Worm (Caenorhabditis elegans) whole organism, L1 larva: Measurements from ENCODE around the gene T19D12.2.

Experiments used
- F16B12.6 ChIP-seq: fragments of 150-350 bp; optimal IDR thresholded peaks from 2 replicates; lab custom pipeline; 2014; ENCODE audit warnings: missing biosample characterization, missing genetic modification characterization
- alr-1 ChIP-seq: fragments of 200-800 bp; sonication (Bioruptor generic); optimal IDR thresholded peaks from 2 replicates; lab custom pipeline; 2018; ENCODE audit warnings: borderline replicate concordance, mild to moderate bottlenecking, missing genetic modification characterization, missing compliant biosample characterization
- aly-2 ChIP-seq: fragments of 150-350 bp; optimal IDR thresholded peaks from 2 replicates; lab custom pipeline; 2014; ENCODE audit warnings: missing biosample characterization, missing genetic modification characterization
- ceh-63 ChIP-seq: fragments of 200-800 bp; sonication (Bioruptor generic); optimal IDR thresholded peaks from 2 replicates; lab custom pipeline; 2018; ENCODE audit warnings: mild to moderate bottlenecking, missing genetic modification characterization, missing compliant biosample characterization
- ceh-8 ChIP-seq: fragments of 200-800 bp; sonication (Bioruptor generic); optimal IDR thresholded peaks from 2 replicates; lab custom pipeline; 2018; ENCODE audit warnings: mild to moderate bottlenecking, missing genetic modification characterization, moderate library complexity, missing compliant biosample characterization
- dpl-1 ChIP-seq, 3 experiments: fragments of 150-350 bp in 2 of 3; sonication (generic microtip) in 1 of 3; optimal IDR thresholded peaks; 2 replicates each; lab custom pipeline; 2014 to 2017; ENCODE audit warnings: missing biosample characterization in 3 of 3, missing genetic modification characterization in 3 of 3, missing genetic modification reagents in 3 of 3
- dsc-1 ChIP-seq: sonication (generic microtip); optimal IDR thresholded peaks from 2 replicates; lab custom pipeline; 2016; ENCODE audit warnings: mild to moderate bottlenecking, missing genetic modification characterization, missing compliant biosample characterization
- efl-1 ChIP-seq, 4 experiments: fragments of 150-350 bp; optimal IDR thresholded peaks in 3 of 4; peaks in 1 of 4; 1 replicate in 1 of 4; 2 replicates in 3 of 4; lab custom pipeline; 2014; ENCODE audit warnings: missing biosample characterization in 2 of 4, missing genetic modification characterization in 2 of 4, missing genetic modification reagents in 2 of 4
- egl-27 ChIP-seq, 2 experiments: fragments of 150-350 bp in 1 of 2; sonication (generic microtip); optimal IDR thresholded peaks; 3 replicates each; lab custom pipeline; 2017 to 2018; ENCODE audit warnings: missing biosample characterization in 2 of 2, missing genetic modification characterization in 2 of 2, missing genetic modification reagents in 2 of 2
- elt-3 ChIP-seq, 6 experiments: fragments of 150-350 bp in 1 of 6; sonication (generic microtip); optimal IDR thresholded peaks; 2 replicates each; lab custom pipeline; 2017 to 2018; ENCODE audit warnings: missing biosample characterization in 6 of 6, missing genetic modification characterization in 6 of 6, inconsistent platforms in 1 of 6
- grh-1 ChIP-seq: fragments of 200-800 bp; sonication (Bioruptor generic); IDR thresholded peaks from 2 replicates; pipeline ENCODE4 v1.3.6; 2022; ENCODE audit warnings: missing genetic modification reagents, missing genetic modification characterization, missing compliant biosample characterization
- irx-1 ChIP-seq: sonication (generic microtip); optimal IDR thresholded peaks from 2 replicates; lab custom pipeline; 2016; ENCODE audit warnings: missing genetic modification characterization, missing compliant biosample characterization
- isw-1 ChIP-seq: fragments of 200-800 bp; sonication (Bioruptor generic); IDR thresholded peaks from 2 replicates; pipeline ENCODE4 v1.3.6; 2022; ENCODE audit warnings: missing genetic modification characterization, missing compliant biosample characterization
- lin-15B ChIP-seq: fragments of 150-350 bp; sonication (generic microtip); optimal IDR thresholded peaks from 3 replicates; lab custom pipeline; 2014; ENCODE audit warnings: missing biosample characterization, missing genetic modification characterization
- lin-35 ChIP-seq, 2 experiments: fragments of 150-350 bp; optimal IDR thresholded peaks; 2 replicates each; lab custom pipeline; 2014; ENCODE audit warnings: missing biosample characterization in 2 of 2, missing genetic modification characterization in 2 of 2, missing genetic modification reagents in 2 of 2
- lir-3 ChIP-seq: sonication (generic microtip); optimal IDR thresholded peaks from 2 replicates; lab custom pipeline; 2016; ENCODE audit warnings: mild to moderate bottlenecking, missing genetic modification characterization, moderate library complexity, missing compliant biosample characterization; ENCODE audit not compliant: poor library complexity
- lsy-2 ChIP-seq, 2 experiments: fragments of 150-350 bp; optimal IDR thresholded peaks; 2 replicates each; lab custom pipeline; 2014; ENCODE audit warnings: missing biosample characterization in 2 of 2, missing genetic modification characterization in 2 of 2
- nhr-19 ChIP-seq: fragments of 200-800 bp; sonication (Bioruptor generic); conservative IDR thresholded peaks from 2 replicates; pipeline ENCODE4 v1.3.6; 2022; ENCODE audit warnings: missing genetic modification characterization, missing compliant biosample characterization
- nhr-237 ChIP-seq: fragments of 150-350 bp; optimal IDR thresholded peaks from 2 replicates; lab custom pipeline; 2014; ENCODE audit warnings: missing biosample characterization, missing genetic modification characterization
- nhr-28 ChIP-seq: fragments of 150-350 bp; optimal IDR thresholded peaks from 2 replicates; lab custom pipeline; 2014; ENCODE audit warnings: missing biosample characterization, missing genetic modification characterization
- nhr-71 ChIP-seq: sonication (generic microtip); optimal IDR thresholded peaks from 2 replicates; lab custom pipeline; 2016; ENCODE audit warnings: mild to moderate bottlenecking, missing genetic modification characterization, moderate library complexity, missing compliant biosample characterization
- nhr-85 ChIP-seq: sonication (generic microtip); peaks from one replicate; lab custom pipeline; 2016; ENCODE audit warnings: missing genetic modification characterization, inconsistent platforms, missing compliant biosample characterization
- nhr-90 ChIP-seq: sonication (generic microtip); optimal IDR thresholded peaks from 2 replicates; lab custom pipeline; 2016; ENCODE audit warnings: mild to moderate bottlenecking, missing genetic modification characterization, missing compliant biosample characterization; ENCODE audit not compliant: poor library complexity
- pqm-1 ChIP-seq: sonication (generic microtip); optimal IDR thresholded peaks from 3 replicates; lab custom pipeline; 2017; ENCODE audit warnings: missing biosample characterization, missing genetic modification characterization
- snu-23 ChIP-seq: sonication (generic microtip); optimal IDR thresholded peaks from 2 replicates; lab custom pipeline; 2016; ENCODE audit warnings: missing genetic modification characterization, missing compliant biosample characterization
- sup-37 ChIP-seq: fragments of 200-800 bp; sonication (Bioruptor generic); optimal IDR thresholded peaks from 2 replicates; lab custom pipeline; 2018; ENCODE audit warnings: mild to moderate bottlenecking, missing genetic modification characterization, missing compliant biosample characterization
- tlp-1 ChIP-seq: fragments of 150-350 bp; optimal IDR thresholded peaks from 2 replicates; lab custom pipeline; 2014; ENCODE audit warnings: missing biosample characterization, missing genetic modification characterization
- unc-30 ChIP-seq: sonication (generic microtip); optimal IDR thresholded peaks from 2 replicates; lab custom pipeline; 2017; ENCODE audit warnings: missing biosample characterization, missing genetic modification characterization
- unc-62 ChIP-seq: fragments of 150-350 bp; optimal IDR thresholded peaks from 2 replicates; lab custom pipeline; 2014; ENCODE audit warnings: missing biosample characterization, missing genetic modification reagents, missing genetic modification characterization

Gene T19D12.2

DNA sequence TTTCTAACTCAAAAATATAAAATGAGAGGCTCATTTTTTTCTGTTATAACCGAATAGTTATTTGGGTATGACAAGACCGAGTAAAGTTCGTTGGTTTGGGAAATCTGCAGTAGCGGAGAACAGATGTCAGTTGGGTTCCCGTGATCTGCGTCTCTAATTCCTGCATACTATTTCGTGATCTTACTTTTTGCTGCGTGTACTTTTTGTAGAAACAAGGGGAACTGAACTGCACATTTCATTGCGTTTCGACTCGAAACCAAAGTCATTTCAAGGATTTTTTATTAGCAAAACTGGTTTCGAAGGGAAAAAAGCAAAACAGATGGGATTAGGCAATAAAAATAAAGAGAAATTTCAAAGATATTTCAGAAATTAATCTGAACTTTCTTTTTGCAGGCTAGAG, 14.2 kb upstream of the T19D12.2 start:
- no peak for TF ChIP-seq egl-27 (tag; optimal IDR thresholded peaks at IDR 0.05; lab: Kevin White, UChicago)
- no peak for TF ChIP-seq tlp-1 (tag; lab: Kevin White, UChicago)
- peak; percentile 63 for TF ChIP-seq dsc-1 (tag; lab: Kevin White, UChicago)
- TF ChIP-seq efl-1 (optimal IDR thresholded peaks at IDR 0.05; lab: Kevin White, UChicago): no peak
- TF ChIP-seq efl-1 (GFP tag; optimal IDR thresholded peaks at IDR 0.05 in 1 of 2; lab: Kevin White, UChicago): peak in 1 of 2 experiments; percentile 5
- no peak for TF ChIP-seq unc-30 (tag; lab: Kevin White, UChicago)

DNA sequence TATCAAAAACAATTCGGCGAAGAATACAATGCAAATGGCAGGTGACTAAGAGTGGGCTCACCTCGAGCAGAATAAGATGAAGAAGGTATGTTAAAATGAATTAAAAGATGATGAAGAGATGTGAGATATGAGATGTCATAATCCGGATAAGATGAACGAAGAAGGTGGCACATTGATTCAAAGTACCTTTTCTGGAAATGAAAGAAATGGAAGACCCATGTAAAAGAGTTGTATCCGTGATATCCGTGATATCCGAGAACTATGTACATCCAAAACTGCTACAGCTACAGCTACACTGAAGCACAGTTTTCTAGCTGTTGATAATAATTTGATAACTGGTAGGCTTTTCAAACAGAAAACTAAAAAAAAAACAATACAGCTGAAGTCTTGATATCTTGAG, 12.1 kb upstream of the T19D12.2 start, which contains the start of gene oig-8:
Gene oig-8 (minus strand): TSS at position 101 of the 400 bp plus-strand sequence.
- TF ChIP-seq unc-62 (no peak), alr-1 (tag; lab: Kevin White, UChicago) (no peak), irx-1 (no peak), pqm-1 (tag; lab: Kevin White, UChicago) (no peak), aly-2 (tag; lab: Kevin White, UChicago) (no peak)

DNA sequence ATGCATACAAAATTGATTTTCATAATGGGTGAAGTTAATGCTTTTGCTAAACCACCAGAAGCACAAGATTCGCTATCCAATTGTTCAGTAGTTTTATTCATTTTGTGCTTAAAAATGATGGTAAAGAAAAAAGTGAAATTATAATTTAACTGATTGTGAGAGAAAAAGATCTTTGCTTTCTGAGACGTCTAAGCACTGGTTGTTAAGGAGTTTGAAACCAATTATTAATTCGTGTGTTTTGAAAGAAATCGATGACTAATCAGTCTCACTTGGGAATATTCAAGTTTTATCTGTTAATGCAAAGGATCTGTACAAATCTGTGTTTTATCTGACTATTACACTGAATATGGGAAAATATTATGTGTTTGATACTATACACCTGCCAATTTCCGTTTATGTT, 9.4 kb upstream of the T19D12.2 start, which contains the start of gene sra-26:
Gene sra-26 (minus strand): TSS at position 101 of the 400 bp plus-strand sequence.
- no peak for TF ChIP-seq lir-3 (tag; lab: Kevin White, UChicago)
- TF ChIP-seq sup-37: no peak
- TF ChIP-seq egl-27 (tag; optimal IDR thresholded peaks at IDR 0.05; lab: Kevin White, UChicago): no peak
- no peak for TF ChIP-seq nhr-71 (tag; lab: Kevin White, UChicago)
- no peak for TF ChIP-seq elt-3 (tag; optimal IDR thresholded peaks at IDR 0.05; lab: Kevin White, UChicago)
- no peak for TF ChIP-seq F16B12.6

DNA sequence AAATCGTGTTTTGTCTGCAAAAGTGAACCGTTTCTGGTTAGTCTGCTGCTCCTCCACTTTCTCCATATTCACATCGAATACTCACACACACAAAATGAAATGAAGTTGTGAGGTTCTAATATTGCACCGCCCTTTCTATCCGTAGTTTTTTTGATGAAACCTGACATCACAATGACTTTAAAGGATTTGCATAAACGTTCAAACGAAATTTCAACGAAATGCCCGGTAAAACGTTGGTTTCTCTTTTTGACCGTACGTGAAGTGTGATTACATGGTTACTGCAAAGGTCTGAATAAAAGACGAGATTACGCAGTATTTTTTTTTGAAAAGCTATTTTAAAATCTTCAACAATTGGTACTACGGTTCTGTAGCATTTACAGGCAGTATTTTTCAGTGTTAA, 6.9 kb upstream of the T19D12.2 start, which contains the start of gene T19D12.9:
Gene T19D12.9 (minus strand): TSS at position 101 of the 400 bp plus-strand sequence.
- TF ChIP-seq efl-1 (optimal IDR thresholded peaks at IDR 0.05; lab: Kevin White, UChicago) (no peak), efl-1 (GFP tag; optimal IDR thresholded peaks at IDR 0.05 in 1 of 2; lab: Kevin White, UChicago) (peak in 1 of 2 experiments; percentile 10), lin-35 (GFP tag; optimal IDR thresholded peaks at IDR 0.05; lab: Kevin White, UChicago) (no peak), lin-15B (tag; lab: Kevin White, UChicago) (no peak)
- TF ChIP-seq, all 84 proteins: peak for 1

DNA sequence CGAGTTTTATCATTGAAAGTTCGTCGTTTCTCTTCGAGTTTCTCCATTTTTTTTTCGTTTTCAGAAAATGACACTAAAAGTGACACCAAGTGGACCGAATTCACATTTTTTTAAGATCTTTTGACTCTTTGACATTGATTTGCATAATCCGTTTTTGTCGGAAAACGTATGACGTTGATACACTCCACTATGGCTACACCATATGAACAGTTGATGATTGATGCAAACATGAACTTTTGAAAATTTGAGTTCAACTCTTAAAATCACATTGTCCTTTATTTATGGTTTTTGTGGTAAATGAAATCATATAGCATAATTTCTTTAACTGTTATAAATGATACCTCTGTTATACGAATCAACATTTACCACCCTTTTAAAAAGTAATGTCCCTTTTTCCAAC, 2.4 kb upstream of the T19D12.2 start, which contains the start of gene T19D12.10:
Gene T19D12.10 (minus strand): TSS at position 101 of the 400 bp plus-strand sequence.
- TF ChIP-seq nhr-85 (tag; lab: Kevin White, UChicago) (no peak), snu-23 (no peak), nhr-19 (GFP tag; lab: Robert Waterston, UW) (no peak), lsy-2 (tag; optimal IDR thresholded peaks at IDR 0.05; lab: Kevin White, UChicago) (no peak), ceh-63 (GFP tag; lab: Kevin White, UChicago) (no peak), nhr-90 (tag; lab: Kevin White, UChicago) (no peak), nhr-237 (tag; lab: Kevin White, UChicago) (no peak), nhr-28 (tag; lab: Kevin White, UChicago) (no peak), unc-62 (no peak), grh-1 (GFP tag; lab: Robert Waterston, UW) (no peak), dpl-1 (GFP tag; optimal IDR thresholded peaks at IDR 0.05; lab: Kevin White, UChicago) (no peak), ceh-8 (GFP tag; lab: Kevin White, UChicago) (no peak)
- TF ChIP-seq, all 84 proteins: peak for 0

DNA sequence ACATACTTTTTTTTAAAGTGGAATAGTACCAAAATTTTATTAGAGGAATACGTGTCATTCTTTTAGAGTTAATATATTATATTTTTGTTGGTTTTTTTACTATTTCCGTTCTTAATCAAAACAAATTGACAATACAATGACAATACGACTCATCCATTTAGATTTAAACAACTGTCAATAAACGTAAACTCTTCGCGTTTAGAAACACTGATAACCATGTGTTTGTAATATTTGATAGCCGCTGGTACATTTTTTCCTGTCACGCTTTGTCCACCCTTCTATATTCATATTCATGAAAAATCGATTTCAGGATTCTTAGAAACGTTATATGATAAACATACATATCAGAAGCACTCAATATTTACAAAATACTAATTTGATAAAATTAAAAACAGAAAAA, 2.7 kb downstream of the T19D12.2 start:
- TF ChIP-seq ceh-63 (GFP tag; lab: Kevin White, UChicago) (no peak), isw-1 (GFP tag; lab: Robert Waterston, UW) (no peak)
